Fruit fly (Drosophila melanogaster) whole organism, adult: Measurements from ENCODE around the gene RpS17.
A peak's percentile ranks its signal among the peaks of the same experiment; 100 is the strongest.

Source experiments
- CG11617 ChIP-seq: fragments of 200-800 bp; sonication (Bioruptor generic); optimal IDR thresholded peaks from 2 replicates; lab custom pipeline; 2017; ENCODE audit warnings: mild to moderate bottlenecking, missing biosample characterization, missing genetic modification reagents, missing genetic modification characterization
- CG12768 ChIP-seq: fragments of 200-800 bp; sonication (Bioruptor generic); optimal IDR thresholded peaks from 2 replicates; lab custom pipeline; 2017; ENCODE audit warnings: missing biosample characterization, missing genetic modification characterization, mild to moderate bottlenecking, moderate library complexity, missing genetic modification reagents
- CG14711 ChIP-seq: fragments of 200-800 bp; sonication (Bioruptor generic); optimal IDR thresholded peaks from 2 replicates; lab custom pipeline; 2018; ENCODE audit warnings: missing biosample characterization, mild to moderate bottlenecking, missing genetic modification characterization, moderate library complexity
- CG1620 ChIP-seq: fragments of 200-800 bp; sonication (Bioruptor generic); optimal IDR thresholded peaks from 2 replicates; lab custom pipeline; 2016; ENCODE audit warnings: missing biosample characterization, missing genetic modification characterization
- CG33017 ChIP-seq: fragments of 200-800 bp; sonication (Bioruptor generic); optimal IDR thresholded peaks from 2 replicates; lab custom pipeline; 2018; ENCODE audit warnings: missing biosample characterization, mild to moderate bottlenecking, missing genetic modification characterization, moderate library complexity
- CG5204 ChIP-seq: fragments of 200-800 bp; sonication (Bioruptor generic); optimal IDR thresholded peaks from 2 replicates; lab custom pipeline; 2016; ENCODE audit warnings: missing biosample characterization, missing genetic modification characterization
- CG7045 ChIP-seq: fragments of 200-800 bp; sonication (Bioruptor generic); optimal IDR thresholded peaks from 2 replicates; lab custom pipeline; 2017; ENCODE audit warnings: missing biosample characterization, mild to moderate bottlenecking, missing genetic modification characterization
- CG7101 ChIP-seq: fragments of 200-800 bp; sonication (Bioruptor generic); optimal IDR thresholded peaks from 2 replicates; lab custom pipeline; 2018; ENCODE audit warnings: missing biosample characterization, mild to moderate bottlenecking, missing genetic modification characterization, moderate library complexity
- Clk ChIP-seq: fragments of 200-800 bp; sonication (Bioruptor generic); optimal IDR thresholded peaks from 2 replicates; lab custom pipeline; 2017; ENCODE audit warnings: missing biosample characterization, missing genetic modification characterization
- Crg-1 ChIP-seq: fragments of 200-800 bp; sonication (Bioruptor generic); optimal IDR thresholded peaks from 2 replicates; lab custom pipeline; 2016; ENCODE audit warnings: missing biosample characterization, missing genetic modification characterization
- Hr96 ChIP-seq: fragments of 200-800 bp; sonication (Bioruptor generic); optimal IDR thresholded peaks from 2 replicates; lab custom pipeline; 2016; ENCODE audit warnings: missing biosample characterization, missing genetic modification characterization
- Mnt ChIP-seq: fragments of 200-800 bp; sonication (Bioruptor generic); optimal IDR thresholded peaks from 2 replicates; lab custom pipeline; 2016; ENCODE audit warnings: missing biosample characterization, mild to moderate bottlenecking, missing genetic modification characterization
- bab1 ChIP-seq: fragments of 200-800 bp; sonication (Bioruptor generic); optimal IDR thresholded peaks from 3 replicates; lab custom pipeline; 2019; ENCODE audit warnings: missing biosample characterization, mild to moderate bottlenecking, missing genetic modification characterization, moderate library complexity
- cic ChIP-seq: fragments of 200-800 bp; sonication (Bioruptor generic); optimal IDR thresholded peaks from 2 replicates; lab custom pipeline; 2017; ENCODE audit warnings: missing biosample characterization, mild to moderate bottlenecking, missing genetic modification characterization, moderate library complexity
- cnc ChIP-seq, 2 experiments: fragments of >200 bp; optimal IDR thresholded peaks; 2 replicates each; lab custom pipeline; 2017
- kay ChIP-seq: fragments of 200-800 bp; sonication (Bioruptor generic); peaks from one replicate; lab custom pipeline; 2016; ENCODE audit warnings: missing biosample characterization, missing genetic modification characterization, borderline replicate concordance
- ovo ChIP-seq: fragments of 200-800 bp; sonication (Bioruptor generic); optimal IDR thresholded peaks from 2 replicates; lab custom pipeline; 2016; ENCODE audit warnings: missing biosample characterization, missing genetic modification characterization
- pad ChIP-seq: fragments of 200-800 bp; sonication (Bioruptor generic); optimal IDR thresholded peaks from 3 replicates; lab custom pipeline; 2017; ENCODE audit warnings: missing biosample characterization, missing genetic modification characterization, mild to moderate bottlenecking, moderate library complexity, missing genetic modification reagents
- tj ChIP-seq: fragments of 200-800 bp; sonication (Bioruptor generic); optimal IDR thresholded peaks from 3 replicates; lab custom pipeline; 2017; ENCODE audit warnings: missing biosample characterization, mild to moderate bottlenecking, missing genetic modification characterization, moderate library complexity
- toe ChIP-seq: fragments of 200-800 bp; sonication (Bioruptor generic); optimal IDR thresholded peaks from 2 replicates; lab custom pipeline; 2016; ENCODE audit warnings: missing biosample characterization, missing genetic modification characterization

The RpS17 gene

DNA sequence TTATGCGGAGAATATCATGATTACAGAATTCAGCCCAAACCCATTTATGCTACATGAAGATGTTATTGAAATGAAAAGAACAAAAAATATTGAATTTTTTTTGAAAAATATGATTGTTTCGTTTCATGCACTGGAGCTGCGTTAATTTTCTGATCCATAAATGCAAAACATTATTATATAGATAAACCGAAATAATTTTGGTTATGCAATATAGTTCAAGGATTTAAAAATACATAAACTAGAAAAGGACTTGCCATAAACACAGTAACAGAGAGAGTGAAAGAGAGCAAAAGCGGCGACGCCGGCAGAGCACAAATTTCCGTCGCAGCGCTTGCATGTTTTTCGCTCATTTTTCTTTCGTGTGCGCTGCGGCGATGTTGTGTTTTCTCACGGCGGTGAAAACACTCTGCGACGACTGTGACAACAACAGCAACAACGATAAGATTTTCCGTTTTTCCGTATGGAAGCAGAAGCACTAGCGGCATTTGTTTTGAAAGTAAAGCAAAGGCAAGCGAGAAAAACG lies 32.7 kb upstream of the RpS17 start:
- peak; percentile 94 for TF ChIP-seq CG33017
- TF ChIP-seq toe, result peak; percentile 70
- no peak for TF ChIP-seq cnc (optimal IDR thresholded peaks at IDR 0.05; lab: Kevin White, UChicago)
- peak; percentile 14 for TF ChIP-seq CG1620 (GFP tag; lab: Kevin White, UChicago)
- peak; percentile 79 for TF ChIP-seq CG5204 (GFP tag; lab: Kevin White, UChicago)
- peak; percentile 56 for TF ChIP-seq pad
- peak; percentile 89 for TF ChIP-seq bab1 (GFP tag; lab: Kevin White, UChicago)
- TF ChIP-seq cic, result peak; percentile 52
- TF ChIP-seq Crg-1 (GFP tag; lab: Kevin White, UChicago), result peak; percentile 10
- TF ChIP-seq CG7101 (tag; lab: Kevin White, UChicago), result peak; percentile 91
- TF ChIP-seq CG12768 (GFP tag; lab: Kevin White, UChicago), result peak; percentile 90
- TF ChIP-seq kay (GFP tag; lab: Kevin White, UChicago), result peak; percentile 81
- peak; percentile 54 for TF ChIP-seq Mnt (GFP tag; lab: Kevin White, UChicago)
- TF ChIP-seq ovo, result no peak
- TF ChIP-seq CG11617 (GFP tag; lab: Kevin White, UChicago), result peak; percentile 90
- TF ChIP-seq Hr96 (GFP tag; lab: Kevin White, UChicago), result peak; percentile 72
- peak; percentile 82 for TF ChIP-seq CG14711 (tag; lab: Kevin White, UChicago)
- peak; percentile 92 for TF ChIP-seq CG7045 (GFP tag; lab: Kevin White, UChicago)
- peak; percentile 32 for TF ChIP-seq Clk
- peak; percentile 47 for TF ChIP-seq tj

DNA sequence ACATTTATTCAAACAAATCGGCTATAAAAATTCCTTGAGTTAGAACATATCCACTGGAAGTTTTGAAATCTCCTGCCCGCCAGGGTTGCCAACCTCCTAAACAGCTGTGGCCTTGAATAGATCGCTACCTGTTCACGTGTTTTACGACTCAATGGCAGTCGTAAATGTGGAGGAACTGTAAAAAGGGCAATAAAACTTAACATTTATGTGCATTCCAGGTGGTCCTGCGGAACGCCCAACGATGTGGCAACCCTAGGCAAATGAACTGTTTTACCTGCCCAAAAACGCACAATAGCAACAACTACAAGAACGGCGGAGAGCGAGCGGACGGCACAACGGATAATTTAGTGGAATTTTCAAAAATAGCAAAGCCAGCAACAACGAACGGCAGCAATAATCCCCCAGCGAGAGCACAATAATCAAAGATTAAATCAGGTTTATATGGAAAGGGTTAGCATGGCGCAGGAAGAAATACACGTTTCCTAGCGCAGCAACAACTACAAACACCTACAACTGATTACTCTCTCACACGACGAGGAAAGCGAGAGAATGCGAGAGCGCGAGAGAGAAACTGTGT lies 32.1 kb upstream of the RpS17 start:
- no peak for TF ChIP-seq ovo
- TF ChIP-seq CG14711 (tag; lab: Kevin White, UChicago), result peak; percentile 78
- no peak for TF ChIP-seq tj

DNA sequence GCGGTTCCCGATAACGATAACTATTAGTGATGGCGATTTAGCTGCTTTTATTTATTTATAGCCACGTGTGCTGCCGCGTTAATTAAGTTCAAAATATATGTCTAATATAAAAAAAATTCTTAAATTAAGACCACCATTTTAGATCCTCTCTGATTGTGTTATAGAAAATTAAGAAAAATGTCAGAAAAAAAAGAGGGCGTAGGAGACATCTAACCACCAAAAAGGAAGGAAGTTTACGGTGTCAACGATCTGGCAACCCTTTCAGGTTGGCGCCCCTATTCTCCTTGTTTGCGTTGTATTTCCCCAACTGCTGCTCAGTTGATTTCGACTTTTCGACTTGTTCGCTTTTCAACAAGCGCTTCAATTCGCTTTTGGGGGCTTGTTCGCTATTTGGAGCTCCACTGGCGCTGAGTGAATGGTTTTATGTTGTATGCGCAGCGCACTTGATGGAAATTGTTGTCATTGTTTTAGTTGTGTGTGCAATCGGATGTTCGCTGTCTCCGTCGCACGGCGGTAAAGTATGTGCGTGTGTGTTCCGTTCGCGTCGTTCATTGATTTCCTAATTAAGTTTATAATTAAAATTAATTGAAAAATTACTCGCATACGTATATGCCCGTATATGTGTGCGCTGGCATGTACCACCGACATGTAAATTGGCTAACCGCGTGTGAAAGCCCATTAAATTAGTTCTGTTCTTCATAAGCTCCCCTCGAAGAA lies 31.3 kb upstream of the RpS17 start, which contains the start of the genes CG3434 and CG44838:
TSS of gene CG3434 (minus strand) at position 25 of the 717 bp plus-strand sequence.
TSS of gene CG44838 (plus strand) at position 276 of the 717 bp plus-strand sequence.
- peak; percentile 55 for TF ChIP-seq cic
- no peak for TF ChIP-seq ovo
- TF ChIP-seq CG1620 (GFP tag; lab: Kevin White, UChicago), result peak; percentile 67
- TF ChIP-seq kay (GFP tag; lab: Kevin White, UChicago), result no peak
- TF ChIP-seq Crg-1 (GFP tag; lab: Kevin White, UChicago), result peak; percentile 34
- TF ChIP-seq pad, result peak; percentile 96
- peak; percentile 71 for TF ChIP-seq Hr96 (GFP tag; lab: Kevin White, UChicago)
- peak; percentile 72 for TF ChIP-seq CG11617 (GFP tag; lab: Kevin White, UChicago)
- peak; percentile 78 for TF ChIP-seq bab1 (GFP tag; lab: Kevin White, UChicago)
- peak; percentile 62 for TF ChIP-seq CG5204 (GFP tag; lab: Kevin White, UChicago)
- peak; percentile 77 for TF ChIP-seq Mnt (GFP tag; lab: Kevin White, UChicago)
- TF ChIP-seq Clk, result no peak
- TF ChIP-seq CG33017, result peak; percentile 70
- TF ChIP-seq CG7045 (GFP tag; lab: Kevin White, UChicago), result peak; percentile 53
- no peak for TF ChIP-seq cnc (optimal IDR thresholded peaks at IDR 0.05; lab: Kevin White, UChicago)
- TF ChIP-seq tj, result peak; percentile 48
- TF ChIP-seq CG14711 (tag; lab: Kevin White, UChicago), result peak; percentile 72
- TF ChIP-seq CG7101 (tag; lab: Kevin White, UChicago), result peak; percentile 67
- peak; percentile 69 for TF ChIP-seq CG12768 (GFP tag; lab: Kevin White, UChicago)
- peak; percentile 87 for TF ChIP-seq toe

DNA sequence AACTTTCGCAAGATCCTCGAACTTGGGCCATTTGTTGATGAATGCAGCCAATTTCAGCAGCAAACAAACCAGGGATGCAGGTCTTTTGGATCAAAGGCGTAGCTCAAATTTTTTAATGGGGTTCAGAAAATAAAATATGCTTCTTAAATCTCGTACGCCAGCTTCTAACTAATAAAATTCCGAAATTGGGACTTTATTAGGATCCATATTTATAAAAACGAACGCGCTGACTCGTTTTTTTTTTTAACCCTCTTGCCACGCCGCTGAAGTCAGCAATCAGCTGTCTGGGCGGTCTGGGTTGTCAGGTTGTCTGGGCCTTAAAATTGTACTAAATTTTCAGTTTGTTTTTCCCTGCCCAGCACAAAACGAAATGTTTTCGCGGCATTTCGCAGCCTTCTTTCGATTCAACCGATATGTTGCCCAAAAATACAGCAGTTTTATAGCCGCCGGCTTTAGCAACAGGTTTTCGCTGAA lies 28.0 kb upstream of the RpS17 start, which contains the start of gene CG3437:
TSS of gene CG3437 (minus strand) at position 51 of the 474 bp plus-strand sequence.
- TF ChIP-seq CG33017, result peak; percentile 98
- TF ChIP-seq Clk, result peak; percentile 99
- TF ChIP-seq CG5204 (GFP tag; lab: Kevin White, UChicago), result peak; percentile 99
- TF ChIP-seq Crg-1 (GFP tag; lab: Kevin White, UChicago), result peak; percentile 99
- TF ChIP-seq ovo, result peak; percentile 97
- TF ChIP-seq CG12768 (GFP tag; lab: Kevin White, UChicago), result peak; percentile 100
- peak; percentile 99 for TF ChIP-seq Hr96 (GFP tag; lab: Kevin White, UChicago)
- TF ChIP-seq toe, result peak; percentile 99
- TF ChIP-seq CG11617 (GFP tag; lab: Kevin White, UChicago), result peak; percentile 99
- TF ChIP-seq Mnt (GFP tag; lab: Kevin White, UChicago), result peak; percentile 97
- TF ChIP-seq kay (GFP tag; lab: Kevin White, UChicago), result no peak
- TF ChIP-seq CG7101 (tag; lab: Kevin White, UChicago), result peak; percentile 99
- no peak for TF ChIP-seq cnc (optimal IDR thresholded peaks at IDR 0.05; lab: Kevin White, UChicago)
- TF ChIP-seq bab1 (GFP tag; lab: Kevin White, UChicago), result peak; percentile 99
- TF ChIP-seq CG1620 (GFP tag; lab: Kevin White, UChicago), result peak; percentile 99
- peak; percentile 93 for TF ChIP-seq tj
- TF ChIP-seq cic, result peak; percentile 92
- TF ChIP-seq pad, result peak; percentile 95
- TF ChIP-seq CG14711 (tag; lab: Kevin White, UChicago), result peak; percentile 99
- peak; percentile 99 for TF ChIP-seq CG7045 (GFP tag; lab: Kevin White, UChicago)

DNA sequence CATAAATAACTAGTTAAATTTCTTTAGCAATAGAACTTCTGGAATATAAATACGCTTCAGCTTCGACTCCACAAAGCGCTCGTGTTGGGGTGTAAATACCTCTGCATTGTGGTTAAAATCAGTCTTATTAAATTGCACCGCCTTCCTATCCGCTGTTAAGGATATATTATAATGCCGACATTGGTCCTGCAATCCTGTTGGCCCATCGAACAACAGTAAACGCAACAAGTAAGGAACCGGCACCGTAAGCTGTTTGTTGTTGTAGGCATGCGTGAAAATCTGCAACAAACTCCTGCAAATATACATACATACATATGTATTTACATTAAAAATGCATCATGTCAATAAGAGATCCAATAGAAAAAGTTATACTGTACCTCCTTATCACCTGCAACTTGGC lies 26.8 kb upstream of the RpS17 start:
- TF ChIP-seq ovo, result no peak
- no peak for TF ChIP-seq CG33017
- no peak for TF ChIP-seq CG5204 (GFP tag; lab: Kevin White, UChicago)
- TF ChIP-seq Mnt (GFP tag; lab: Kevin White, UChicago), result no peak
- TF ChIP-seq Crg-1 (GFP tag; lab: Kevin White, UChicago), result no peak
- TF ChIP-seq pad, result no peak
- TF ChIP-seq kay (GFP tag; lab: Kevin White, UChicago), result no peak
- no peak for TF ChIP-seq Clk
- no peak for TF ChIP-seq CG7045 (GFP tag; lab: Kevin White, UChicago)
- TF ChIP-seq tj, result no peak
- no peak for TF ChIP-seq CG11617 (GFP tag; lab: Kevin White, UChicago)
- no peak for TF ChIP-seq Hr96 (GFP tag; lab: Kevin White, UChicago)
- no peak for TF ChIP-seq CG14711 (tag; lab: Kevin White, UChicago)
- TF ChIP-seq cic, result no peak
- no peak for TF ChIP-seq CG12768 (GFP tag; lab: Kevin White, UChicago)
- TF ChIP-seq cnc (optimal IDR thresholded peaks at IDR 0.05; lab: Kevin White, UChicago), result no peak
- TF ChIP-seq bab1 (GFP tag; lab: Kevin White, UChicago), result no peak
- TF ChIP-seq CG7101 (tag; lab: Kevin White, UChicago), result no peak
